Worm (Caenorhabditis elegans) whole organism, midembryonic: ENCODE data around the gene vps-35.
"Not testable (repeated sequence)": the region's sequence is repeated elsewhere in the genome, so short reads cannot be mapped to it uniquely, and the experiment has no call there.

ENCODE experiments used
- T22C8.4 ChIP-seq: fragments of 200-800 bp; sonication (Bioruptor generic); IDR thresholded peaks from 2 replicates; pipeline ENCODE4 v1.3.6; 2022; ENCODE audit warnings: missing genetic modification characterization, missing compliant biosample characterization
- cog-1 ChIP-seq: sonication (generic microtip); optimal IDR thresholded peaks from 2 replicates; lab custom pipeline; 2016; ENCODE audit warnings: missing genetic modification characterization, missing compliant biosample characterization
- flt-1 ChIP-seq: fragments of 200-800 bp; sonication (Bioruptor generic); IDR thresholded peaks from 2 replicates; pipeline ENCODE4 v1.3.6; 2022; ENCODE audit warnings: missing genetic modification characterization, missing compliant biosample characterization
- klf-2 ChIP-seq: fragments of 200-800 bp; sonication (Bioruptor generic); conservative IDR thresholded peaks from 2 replicates; pipeline ENCODE4 v1.3.6; 2022; ENCODE audit warnings: missing genetic modification reagents, missing genetic modification characterization, missing compliant biosample characterization
- med-1 ChIP-seq: sonication (generic microtip); optimal IDR thresholded peaks from 2 replicates; lab custom pipeline; 2017; ENCODE audit warnings: missing genetic modification characterization, mild to moderate bottlenecking, missing compliant biosample characterization, antibody characterized with exemption, missing genetic modification reagents; ENCODE audit not compliant: insufficient read depth
- ztf-23 ChIP-seq: fragments of 200-800 bp; sonication (Bioruptor generic); IDR thresholded peaks from 2 replicates; pipeline ENCODE4 v1.3.6; 2022; ENCODE audit warnings: missing genetic modification reagents, missing genetic modification characterization, missing compliant biosample characterization

- TF ChIP-seq ztf-23 (GFP tag; lab: Robert Waterston, UW); cog-1 (tag; lab: Kevin White, UChicago); med-1; T22C8.4 (GFP tag; lab: Robert Waterston, UW); flt-1 (GFP tag; lab: Robert Waterston, UW); klf-2 (GFP tag; lab: Robert Waterston, UW): not testable (repeated sequence)
Observed at ce11 chrII:5876511-5876910, 31.1 kb upstream of the vps-35 start, which contains the start of gene F55C12.2.
